Fruit fly (Drosophila melanogaster) whole organism, embryonic: ENCODE data around the gene Rpt5.

Experiments
- Bgb ChIP-seq: fragments of 200-800 bp; sonication (Bioruptor generic); IDR thresholded peaks from 2 replicates; pipeline ENCODE4 v1.3.6; 2022; ENCODE audit warnings: missing biosample characterization, missing genetic modification characterization; ENCODE audit not compliant: partially characterized antibody
- CG10462 ChIP-seq: fragments of 200-800 bp; sonication (Bioruptor generic); optimal IDR thresholded peaks from 2 replicates; lab custom pipeline; 2016; ENCODE audit warnings: missing biosample characterization, missing genetic modification characterization
- CG10959 ChIP-seq: fragments of 200-800 bp; sonication (Bioruptor generic); IDR thresholded peaks from 2 replicates; pipeline ENCODE4 v1.3.6; 2022; ENCODE audit warnings: missing biosample characterization, missing genetic modification characterization
- CG11723 ChIP-seq: fragments of 200-800 bp; sonication (Bioruptor generic); optimal IDR thresholded peaks from 2 replicates; lab custom pipeline; 2017; ENCODE audit warnings: missing biosample characterization, mild to moderate bottlenecking, missing genetic modification characterization
- CG12071 ChIP-seq: fragments of 200-800 bp; sonication (Bioruptor generic); optimal IDR thresholded peaks from 3 replicates; lab custom pipeline; 2018; ENCODE audit warnings: missing biosample characterization, mild to moderate bottlenecking, missing genetic modification characterization
- CG13287 ChIP-seq: fragments of 200-800 bp; sonication (Bioruptor generic); IDR thresholded peaks from 2 replicates; pipeline ENCODE4 v1.3.6; 2022; ENCODE audit warnings: missing biosample characterization, missing genetic modification characterization; ENCODE audit not compliant: partially characterized antibody
- CG15514 ChIP-seq: fragments of 200-800 bp; sonication (Bioruptor generic); optimal IDR thresholded peaks from 3 replicates; lab custom pipeline; 2017; ENCODE audit warnings: missing biosample characterization, missing genetic modification characterization, mild to moderate bottlenecking, moderate library complexity, missing genetic modification reagents
- CG18262 ChIP-seq: fragments of 200-800 bp; optimal IDR thresholded peaks from 3 replicates; lab custom pipeline; 2019; ENCODE audit warnings: missing biosample characterization, mild to moderate bottlenecking, missing genetic modification characterization, moderate library complexity
- CG3163 ChIP-seq: fragments of 200-800 bp; sonication (Bioruptor generic); optimal IDR thresholded peaks from 3 replicates; lab custom pipeline; 2016; ENCODE audit warnings: missing biosample characterization, missing genetic modification characterization
- CG34376 ChIP-seq: fragments of 200-800 bp; sonication (Bioruptor generic); optimal IDR thresholded peaks from 2 replicates; lab custom pipeline; 2018; ENCODE audit warnings: missing biosample characterization, mild to moderate bottlenecking, missing genetic modification characterization
- CG4328 ChIP-seq: fragments of 200-800 bp; sonication (Bioruptor generic); optimal IDR thresholded peaks from 3 replicates; lab custom pipeline; 2017; ENCODE audit warnings: missing biosample characterization, missing genetic modification reagents, missing genetic modification characterization
- CG5245 ChIP-seq: fragments of 200-800 bp; sonication (Bioruptor generic); optimal IDR thresholded peaks from 3 replicates; lab custom pipeline; 2016; ENCODE audit warnings: missing biosample characterization, missing genetic modification characterization
- CG6791 ChIP-seq: fragments of 200-800 bp; sonication (Bioruptor generic); IDR thresholded peaks from 3 replicates; pipeline ENCODE4 v1.3.6; 2022; ENCODE audit warnings: missing biosample characterization, missing genetic modification characterization; ENCODE audit not compliant: partially characterized antibody
- CTCF ChIP-seq: fragments of 200-800 bp; sonication (Bioruptor generic); optimal IDR thresholded peaks from 2 replicates; lab custom pipeline; 2017; ENCODE audit warnings: missing biosample characterization, mild to moderate bottlenecking, missing genetic modification characterization, moderate library complexity
- Dp ChIP-seq: fragments of 200-800 bp; sonication (Bioruptor generic); optimal IDR thresholded peaks from 2 replicates; lab custom pipeline; 2018; ENCODE audit warnings: missing biosample characterization, mild to moderate bottlenecking, missing genetic modification characterization, moderate library complexity
- Dref ChIP-seq: fragments of 200-800 bp; sonication (Bioruptor generic); IDR thresholded peaks from 2 replicates; pipeline ENCODE4 v1.3.6; 2022; ENCODE audit warnings: missing biosample characterization, missing genetic modification characterization
- E2f2 ChIP-seq: fragments of 200-800 bp; sonication (Bioruptor generic); IDR thresholded peaks from 2 replicates; pipeline ENCODE4 v1.3.6; 2022; ENCODE audit warnings: missing biosample characterization, missing genetic modification characterization
- Fer1 ChIP-seq: fragments of 200-800 bp; sonication (Bioruptor generic); optimal IDR thresholded peaks from 2 replicates; lab custom pipeline; 2017; ENCODE audit warnings: missing biosample characterization, mild to moderate bottlenecking, missing genetic modification characterization
- GATAe ChIP-seq: fragments of 200-800 bp; sonication (Bioruptor generic); conservative IDR thresholded peaks from 2 replicates; pipeline ENCODE4 v1.3.6; 2022; ENCODE audit warnings: missing biosample characterization, missing genetic modification characterization
- Hey ChIP-seq: fragments of 200-800 bp; sonication (Bioruptor generic); optimal IDR thresholded peaks from 3 replicates; lab custom pipeline; 2018; ENCODE audit warnings: missing biosample characterization, mild to moderate bottlenecking, missing genetic modification characterization
- HmgZ ChIP-seq: fragments of 200-800 bp; sonication (Bioruptor generic); optimal IDR thresholded peaks from 2 replicates; lab custom pipeline; 2018; ENCODE audit warnings: missing biosample characterization, mild to moderate bottlenecking, missing genetic modification characterization
- Hr51 ChIP-seq, 2 experiments: fragments of 200-800 bp; sonication (Bioruptor generic); optimal IDR thresholded peaks; 2 replicates in 1 of 2; 3 replicates in 1 of 2; lab custom pipeline; 2016 to 2018; ENCODE audit warnings: missing biosample characterization in 2 of 2, missing genetic modification characterization in 2 of 2, mild to moderate bottlenecking in 1 of 2, moderate library complexity in 1 of 2
- Jarid2 ChIP-seq: fragments of 200-800 bp; sonication (Bioruptor generic); optimal IDR thresholded peaks from 3 replicates; lab custom pipeline; 2017; ENCODE audit warnings: mild to moderate bottlenecking, missing biosample characterization, missing genetic modification reagents, missing genetic modification characterization
- Max ChIP-seq: fragments of 200-800 bp; sonication (Bioruptor generic); optimal IDR thresholded peaks from 2 replicates; lab custom pipeline; 2016; ENCODE audit warnings: missing biosample characterization, mild to moderate bottlenecking, missing genetic modification characterization
- Med ChIP-seq: fragments of 200-800 bp; sonication (Bioruptor generic); peaks from one replicate; lab custom pipeline; 2016; ENCODE audit warnings: missing biosample characterization, missing genetic modification characterization, mild to moderate bottlenecking, inconsistent platforms, moderate library complexity
- Mes4 ChIP-seq: fragments of 200-800 bp; sonication (Bioruptor generic); optimal IDR thresholded peaks from 2 replicates; lab custom pipeline; 2016; ENCODE audit warnings: missing biosample characterization, missing genetic modification characterization
- Nf-YB ChIP-seq: fragments of 200-800 bp; sonication (Bioruptor generic); optimal IDR thresholded peaks from 3 replicates; lab custom pipeline; 2019; ENCODE audit warnings: missing biosample characterization, mild to moderate bottlenecking, missing genetic modification characterization, moderate library complexity
- Pdp1 ChIP-seq, 2 experiments: fragments of 200-800 bp; sonication (Bioruptor generic); optimal IDR thresholded peaks; 3 replicates each; lab custom pipeline; 2016; ENCODE audit warnings: missing biosample characterization in 2 of 2, missing genetic modification characterization in 2 of 2, mild to moderate bottlenecking in 1 of 2, moderate library complexity in 1 of 2
- Sox102F ChIP-seq: fragments of 200-800 bp; sonication (Bioruptor generic); optimal IDR thresholded peaks from 2 replicates; lab custom pipeline; 2018; ENCODE audit warnings: missing biosample characterization, mild to moderate bottlenecking, missing genetic modification characterization, moderate library complexity
- Xbp1 ChIP-seq: fragments of 200-800 bp; sonication (Bioruptor generic); optimal IDR thresholded peaks from 3 replicates; lab custom pipeline; 2016; ENCODE audit warnings: missing biosample characterization, mild to moderate bottlenecking, missing genetic modification characterization
- amos ChIP-seq: fragments of 200-800 bp; sonication (Bioruptor generic); IDR thresholded peaks from 2 replicates; pipeline ENCODE4 v1.3.6; 2022; ENCODE audit warnings: missing biosample characterization, missing genetic modification characterization; ENCODE audit not compliant: partially characterized antibody
- chm ChIP-seq: fragments of 200-800 bp; sonication (Bioruptor generic); IDR thresholded peaks from 2 replicates; pipeline ENCODE4 v1.3.6; 2022; ENCODE audit warnings: missing biosample characterization, missing genetic modification characterization
- cwo ChIP-seq: fragments of 200-800 bp; sonication (Bioruptor generic); optimal IDR thresholded peaks from 3 replicates; lab custom pipeline; 2017; ENCODE audit warnings: missing biosample characterization, missing genetic modification characterization, mild to moderate bottlenecking, moderate library complexity, missing genetic modification reagents
- ems ChIP-seq: fragments of 200-800 bp; sonication (Bioruptor generic); optimal IDR thresholded peaks from 3 replicates; lab custom pipeline; 2016; ENCODE audit warnings: missing biosample characterization, missing genetic modification characterization
- exex ChIP-seq: fragments of 200-800 bp; sonication (Bioruptor generic); optimal IDR thresholded peaks from 4 replicates; lab custom pipeline; 2018; ENCODE audit warnings: missing biosample characterization, mild to moderate bottlenecking, missing genetic modification characterization, moderate library complexity
- inv ChIP-seq: fragments of 200-800 bp; sonication (Bioruptor generic); IDR thresholded peaks from 2 replicates; pipeline ENCODE4 v1.3.6; 2022; ENCODE audit warnings: missing biosample characterization, missing genetic modification characterization; ENCODE audit not compliant: partially characterized antibody
- kay ChIP-seq: fragments of 200-800 bp; sonication (Bioruptor generic); optimal IDR thresholded peaks from 2 replicates; lab custom pipeline; 2016; ENCODE audit warnings: missing biosample characterization, missing genetic modification characterization
- lab ChIP-seq: fragments of 200-800 bp; sonication (Bioruptor generic); optimal IDR thresholded peaks from 3 replicates; lab custom pipeline; 2017; ENCODE audit warnings: missing biosample characterization, missing genetic modification characterization, mild to moderate bottlenecking, moderate library complexity, missing genetic modification reagents
- luna ChIP-seq: fragments of 200-800 bp; sonication (Bioruptor generic); optimal IDR thresholded peaks from 2 replicates; lab custom pipeline; 2016; ENCODE audit warnings: missing biosample characterization, missing genetic modification characterization
- pros ChIP-seq: fragments of 200-800 bp; sonication (Bioruptor generic); optimal IDR thresholded peaks from 3 replicates; lab custom pipeline; 2019; ENCODE audit warnings: missing biosample characterization, mild to moderate bottlenecking, missing genetic modification characterization, moderate library complexity
- pzg ChIP-seq: fragments of 200-800 bp; sonication (Bioruptor generic); optimal IDR thresholded peaks from 3 replicates; lab custom pipeline; 2018; ENCODE audit warnings: missing biosample characterization, mild to moderate bottlenecking, missing genetic modification characterization, moderate library complexity
- slbo ChIP-seq: fragments of 200-800 bp; sonication (Bioruptor generic); IDR thresholded peaks from 2 replicates; pipeline ENCODE4 v1.3.6; 2022; ENCODE audit warnings: missing biosample characterization, missing genetic modification characterization
- sr ChIP-seq: fragments of 200-800 bp; sonication (Bioruptor generic); IDR thresholded peaks from 3 replicates; pipeline ENCODE4 v1.3.6; 2022; ENCODE audit warnings: missing biosample characterization, missing genetic modification characterization
- sug ChIP-seq: fragments of 200-800 bp; optimal IDR thresholded peaks from 2 replicates; lab custom pipeline; 2019; ENCODE audit warnings: missing biosample characterization, mild to moderate bottlenecking, missing genetic modification characterization, moderate library complexity

The Rpt5 gene

DNA sequence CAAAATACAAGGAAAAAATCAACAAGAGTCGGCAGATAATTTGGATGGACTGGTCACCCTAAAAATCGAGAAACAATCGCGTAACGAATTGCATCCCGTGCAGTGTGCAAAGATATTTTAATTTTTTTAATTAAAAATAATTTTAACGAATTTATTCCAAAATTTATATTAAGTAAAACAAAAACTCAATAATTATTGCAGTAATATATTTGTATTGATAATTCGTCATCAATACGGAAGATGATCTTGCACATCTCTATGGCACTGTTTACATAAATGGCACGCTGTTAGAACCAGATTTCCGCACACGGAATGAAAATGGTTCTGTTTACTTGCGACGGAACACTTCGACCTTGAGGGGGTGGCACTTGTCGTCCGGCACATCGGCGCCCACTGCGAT lies 20.1 kb downstream of the Rpt5 start, which contains the start of gene tst (continued):
- TF ChIP-seq CG6791 (GFP tag; lab: Robert Waterston, UW) (no peak), Hey (tag; lab: Kevin White, UChicago) (no peak), CG11723 (GFP tag; lab: Kevin White, UChicago) (peak; percentile 77), Mes4 (peak; percentile 7), GATAe (GFP tag; lab: Robert Waterston, UW) (peak; percentile 87), Nf-YB (GFP tag; lab: Kevin White, UChicago) (peak; percentile 69), Xbp1 (GFP tag; lab: Kevin White, UChicago) (peak; percentile 95), CG10959 (GFP tag; lab: Robert Waterston, UW) (peak; percentile 95), CTCF (GFP tag; lab: Kevin White, UChicago) (no peak), Hr51 (GFP tag; optimal IDR thresholded peaks at IDR 0.05; lab: Kevin White, UChicago) (peak; percentile 44 to 90), lab (GFP tag; lab: Kevin White, UChicago) (peak; percentile 93), CG10462 (peak; percentile 61), CG5245 (GFP tag; lab: Kevin White, UChicago) (peak; percentile 83), Fer1 (GFP tag; lab: Kevin White, UChicago) (peak; percentile 89)
- TF ChIP-seq, all 482 proteins: peak for 374

DNA sequence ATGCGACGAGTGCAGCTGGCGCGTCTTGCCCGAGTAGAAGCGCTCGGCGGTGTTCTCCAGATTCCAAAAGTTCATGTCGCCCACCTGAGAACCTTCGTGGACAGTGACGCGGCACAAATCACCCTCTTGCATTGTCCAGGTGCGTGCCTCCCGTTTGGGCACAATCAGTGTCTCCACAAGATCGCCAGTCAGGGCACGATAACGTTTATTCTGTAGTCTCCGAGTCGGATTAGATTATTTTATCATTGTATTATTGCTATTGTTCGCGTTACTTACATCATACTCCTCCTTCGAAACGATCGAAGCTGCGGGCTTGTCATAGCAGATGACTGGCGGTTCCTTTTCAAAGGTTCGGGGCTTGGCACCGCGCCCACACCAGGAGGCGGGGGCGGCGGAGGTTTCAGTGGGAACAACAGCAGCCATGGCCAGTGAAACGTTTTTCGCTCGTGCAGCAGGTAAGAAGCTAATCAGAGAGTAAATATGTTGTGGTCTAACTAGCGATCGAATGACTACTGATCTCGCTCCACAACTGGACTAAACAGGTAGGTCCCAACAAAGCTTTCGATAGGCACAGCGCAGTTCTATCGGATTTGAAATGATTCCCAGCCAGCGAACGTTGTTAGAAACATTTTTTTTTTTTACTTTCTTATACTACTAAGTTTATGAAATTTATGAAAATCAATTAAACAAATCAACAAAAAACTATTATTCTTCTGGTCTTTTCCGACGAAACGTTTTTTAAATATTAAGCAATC lies 21.1 kb downstream of the Rpt5 start, which contains the start of gene CG10208:
TSS of gene CG10208 (minus strand) at position 518 of the 755 bp plus-strand sequence.
- TF ChIP-seq Med, result peak; percentile 54
- no peak for TF ChIP-seq CG4328 (GFP tag; lab: Kevin White, UChicago)
- TF ChIP-seq E2f2 (GFP tag; lab: Robert Waterston, UW), result peak; percentile 68
- TF ChIP-seq chm (GFP tag; lab: Robert Waterston, UW), result 0 out of 2 replicates have a peak, but pooled peaks have one; percentile 7
- peak; percentile 30; the same call in 1 of the 2 replicates for TF ChIP-seq CG13287
- TF ChIP-seq exex (tag; lab: Kevin White, UChicago), result peak; percentile 22
- peak; percentile 7 for TF ChIP-seq sug (tag; lab: Kevin White, UChicago)
- no peak for TF ChIP-seq CG18262 (tag; lab: Kevin White, UChicago)
- no peak for TF ChIP-seq inv (GFP tag; lab: Robert Waterston, UW)
- no peak for TF ChIP-seq ems (GFP tag; lab: Kevin White, UChicago)
- no peak for TF ChIP-seq CG12071 (GFP tag; lab: Kevin White, UChicago)
- TF ChIP-seq Max, result no peak
- peak; percentile 55 for TF ChIP-seq Dref (GFP tag; lab: Robert Waterston, UW)
- TF ChIP-seq kay (GFP tag; lab: Kevin White, UChicago), result no peak
- TF ChIP-seq Bgb (GFP tag; lab: Robert Waterston, UW), result peak; percentile 39; the same call in 1 of the 2 replicates
- peak; percentile 3 for TF ChIP-seq HmgZ (tag; lab: Kevin White, UChicago)
- TF ChIP-seq luna, result no peak
- peak; percentile 18 for TF ChIP-seq pzg (GFP tag; lab: Kevin White, UChicago)
- TF ChIP-seq Fer1 (GFP tag; lab: Kevin White, UChicago), result peak; percentile 33
- TF ChIP-seq sr, result 0 out of 3 replicates have a peak, but pooled peaks have one; percentile 36
- TF ChIP-seq CG34376 (GFP tag; lab: Kevin White, UChicago), result peak; percentile 26
- TF ChIP-seq Jarid2 (GFP tag; lab: Kevin White, UChicago), result peak; percentile 15
- peak; percentile 73 for TF ChIP-seq cwo
- no peak for TF ChIP-seq pros (GFP tag; lab: Kevin White, UChicago)
- no peak for TF ChIP-seq CG3163 (GFP tag; lab: Kevin White, UChicago)
- peak in 1 of 2 experiments; percentile 64 for TF ChIP-seq Pdp1 (GFP tag; optimal IDR thresholded peaks at IDR 0.05; lab: Kevin White, UChicago)
- no peak for TF ChIP-seq Sox102F (GFP tag; lab: Kevin White, UChicago)
- TF ChIP-seq CG15514 (GFP tag; lab: Kevin White, UChicago), result peak; percentile 37
- no peak for TF ChIP-seq GATAe (GFP tag; lab: Robert Waterston, UW)
- peak; percentile 59 for TF ChIP-seq Dp (GFP tag; lab: Kevin White, UChicago)
- peak; percentile 31; the same call in 1 of the 2 replicates for TF ChIP-seq slbo (GFP tag; lab: Robert Waterston, UW)
- TF ChIP-seq Hey (tag; lab: Kevin White, UChicago), result peak; percentile 86
- peak; percentile 28; the same call in 1 of the 2 replicates for TF ChIP-seq amos (GFP tag; lab: Robert Waterston, UW)
